Fruit fly (Drosophila melanogaster): Measurements from ENCODE around the gene fry.

The fry gene

dm6 chr3L:9675528-9675963 is 3.4 kb downstream of the fry start:
- TF ChIP-seq ttk (optimal IDR thresholded peaks at IDR 0.05), result no peak
- no peak for TF ChIP-seq Sin3A (optimal IDR thresholded peaks at IDR 0.05)
- no peak for TF ChIP-seq psq (optimal IDR thresholded peaks at IDR 0.05)
- no peak for TF ChIP-seq Myc (optimal IDR thresholded peaks at IDR 0.05)
- no peak for TF ChIP-seq h (optimal IDR thresholded peaks at IDR 0.05)
- TF ChIP-seq insv (optimal IDR thresholded peaks at IDR 0.05), result no peak

dm6 chr3L:9674300-9674699 is 4.6 kb downstream of the fry start:
- TF ChIP-seq psq (optimal IDR thresholded peaks at IDR 0.05) (no peak), h (optimal IDR thresholded peaks at IDR 0.05) (no peak), Sin3A (optimal IDR thresholded peaks at IDR 0.05) (no peak), Myc (optimal IDR thresholded peaks at IDR 0.05) (no peak), ttk (optimal IDR thresholded peaks at IDR 0.05) (no peak), insv (optimal IDR thresholded peaks at IDR 0.05) (no peak)

- no peak for TF ChIP-seq psq (optimal IDR thresholded peaks at IDR 0.05)
- no peak for TF ChIP-seq Myc (optimal IDR thresholded peaks at IDR 0.05)
- TF ChIP-seq insv (optimal IDR thresholded peaks at IDR 0.05), result no peak
- no peak for TF ChIP-seq ttk (optimal IDR thresholded peaks at IDR 0.05)
- TF ChIP-seq Sin3A (optimal IDR thresholded peaks at IDR 0.05), result no peak
- TF ChIP-seq h (optimal IDR thresholded peaks at IDR 0.05), result no peak
Observed at dm6 chr3L:9671372-9671771, 7.5 kb downstream of the fry start.

- TF ChIP-seq Sin3A (optimal IDR thresholded peaks at IDR 0.05) (no peak), Myc (optimal IDR thresholded peaks at IDR 0.05) (no peak), ttk (optimal IDR thresholded peaks at IDR 0.05) (no peak), psq (optimal IDR thresholded peaks at IDR 0.05) (no peak), insv (optimal IDR thresholded peaks at IDR 0.05) (no peak), h (optimal IDR thresholded peaks at IDR 0.05) (no peak)
Observed at dm6 chr3L:9643762-9644161, 35.1 kb downstream of the fry start, which contains the start of gene CNMaR. Gene CNMaR, plus strand, starts transcription at chr3L:9644109.

DNA sequence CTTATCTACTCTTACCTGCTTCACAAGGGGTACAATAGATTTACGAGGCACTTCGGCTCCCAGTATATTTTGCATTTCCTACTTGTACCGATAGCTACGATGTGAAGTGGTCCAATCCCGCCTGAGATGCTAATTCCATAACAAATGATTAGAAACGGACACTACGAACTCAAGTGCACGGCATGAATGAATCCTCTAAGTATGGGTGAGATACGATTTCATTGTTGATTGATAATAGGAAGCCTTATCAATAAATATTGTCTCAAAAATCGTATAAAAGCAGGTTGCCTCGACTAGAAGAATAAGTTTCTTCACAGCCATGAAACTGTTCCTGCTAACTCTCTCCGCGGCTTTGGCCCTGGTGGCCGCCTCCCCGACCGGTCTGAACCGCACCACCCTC is 38.2 kb downstream of the fry start, which contains the start of gene CG18180:
CG18180 (plus strand) TSS at position 301 of the 400 bp plus-strand sequence.
- TF ChIP-seq insv (optimal IDR thresholded peaks at IDR 0.05) (no peak), h (optimal IDR thresholded peaks at IDR 0.05) (no peak), psq (optimal IDR thresholded peaks at IDR 0.05) (no peak), Myc (optimal IDR thresholded peaks at IDR 0.05) (no peak), Sin3A (optimal IDR thresholded peaks at IDR 0.05) (no peak), ttk (optimal IDR thresholded peaks at IDR 0.05) (no peak)

- no peak for TF ChIP-seq Myc (optimal IDR thresholded peaks at IDR 0.05)
- TF ChIP-seq psq (optimal IDR thresholded peaks at IDR 0.05), result no peak
- no peak for TF ChIP-seq Sin3A (optimal IDR thresholded peaks at IDR 0.05)
- no peak for TF ChIP-seq ttk (optimal IDR thresholded peaks at IDR 0.05)
- TF ChIP-seq insv (optimal IDR thresholded peaks at IDR 0.05), result no peak
- no peak for TF ChIP-seq h (optimal IDR thresholded peaks at IDR 0.05)
Observed at dm6 chr3L:9638971-9639370, 39.9 kb downstream of the fry start, which contains the start of gene CG18179. Gene CG18179, plus strand, starts transcription at chr3L:9639271.

DNA sequence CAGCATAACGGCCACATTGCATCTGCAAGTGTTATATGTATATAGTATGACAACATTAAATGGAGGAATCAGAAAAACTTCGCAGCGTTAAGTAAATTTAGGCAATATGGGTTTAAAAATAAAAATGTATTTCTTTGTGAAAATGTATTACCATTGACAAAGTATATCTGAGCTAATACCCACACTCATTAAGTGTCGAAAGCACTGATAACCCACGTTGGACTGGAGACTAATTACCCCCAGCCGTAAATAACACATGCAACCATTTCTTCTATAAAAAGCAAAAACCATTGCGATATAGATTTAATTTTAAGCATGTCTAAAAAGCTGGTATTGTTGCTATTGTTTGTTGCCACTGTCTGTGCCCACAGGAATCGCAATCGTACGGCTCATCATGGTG is 41.1 kb downstream of the fry start, which contains the start of gene CG8329:
CG8329 (plus strand) TSS at position 301 of the 400 bp plus-strand sequence.
- TF ChIP-seq Myc (optimal IDR thresholded peaks at IDR 0.05) (no peak), Sin3A (optimal IDR thresholded peaks at IDR 0.05) (no peak), h (optimal IDR thresholded peaks at IDR 0.05) (no peak), ttk (optimal IDR thresholded peaks at IDR 0.05) (no peak), psq (optimal IDR thresholded peaks at IDR 0.05) (no peak), insv (optimal IDR thresholded peaks at IDR 0.05) (no peak)

- TF ChIP-seq ttk (optimal IDR thresholded peaks at IDR 0.05) (no peak), insv (optimal IDR thresholded peaks at IDR 0.05) (no peak), Myc (optimal IDR thresholded peaks at IDR 0.05) (no peak), psq (optimal IDR thresholded peaks at IDR 0.05) (no peak), Sin3A (optimal IDR thresholded peaks at IDR 0.05) (no peak), h (optimal IDR thresholded peaks at IDR 0.05) (no peak)
Observed at dm6 chr3L:9629910-9630309, 49.0 kb downstream of the fry start.

- TF ChIP-seq Myc (optimal IDR thresholded peaks at IDR 0.05), result no peak
- TF ChIP-seq ttk (optimal IDR thresholded peaks at IDR 0.05), result no peak
- no peak for TF ChIP-seq insv (optimal IDR thresholded peaks at IDR 0.05)
- no peak for TF ChIP-seq psq (optimal IDR thresholded peaks at IDR 0.05)
- TF ChIP-seq h (optimal IDR thresholded peaks at IDR 0.05), result no peak
- TF ChIP-seq Sin3A (optimal IDR thresholded peaks at IDR 0.05), result no peak
Observed at dm6 chr3L:9629093-9629492, 49.8 kb downstream of the fry start, which contains the start of gene Or67b. Gene Or67b, minus strand, starts transcription at chr3L:9629193.

dm6 chr3L:9628376-9628775 is 50.5 kb downstream of the fry start, which contains the start of gene Cyp40:
Gene Cyp40, plus strand, starts transcription at chr3L:9628676.
- no peak for TF ChIP-seq h (optimal IDR thresholded peaks at IDR 0.05)
- TF ChIP-seq ttk (optimal IDR thresholded peaks at IDR 0.05), result no peak
- TF ChIP-seq psq (optimal IDR thresholded peaks at IDR 0.05), result no peak
- TF ChIP-seq Sin3A (optimal IDR thresholded peaks at IDR 0.05), result no peak
- no peak for TF ChIP-seq insv (optimal IDR thresholded peaks at IDR 0.05)
- no peak for TF ChIP-seq Myc (optimal IDR thresholded peaks at IDR 0.05)

- TF ChIP-seq psq (optimal IDR thresholded peaks at IDR 0.05) (no peak), Sin3A (optimal IDR thresholded peaks at IDR 0.05) (no peak), insv (optimal IDR thresholded peaks at IDR 0.05) (no peak), ttk (optimal IDR thresholded peaks at IDR 0.05) (no peak), Myc (optimal IDR thresholded peaks at IDR 0.05) (no peak), h (optimal IDR thresholded peaks at IDR 0.05) (no peak)
Observed at dm6 chr3L:9624014-9624413, 54.9 kb downstream of the fry start, which contains the start of gene CG3335. Gene CG3335, plus strand, starts transcription at chr3L:9624237.

DNA sequence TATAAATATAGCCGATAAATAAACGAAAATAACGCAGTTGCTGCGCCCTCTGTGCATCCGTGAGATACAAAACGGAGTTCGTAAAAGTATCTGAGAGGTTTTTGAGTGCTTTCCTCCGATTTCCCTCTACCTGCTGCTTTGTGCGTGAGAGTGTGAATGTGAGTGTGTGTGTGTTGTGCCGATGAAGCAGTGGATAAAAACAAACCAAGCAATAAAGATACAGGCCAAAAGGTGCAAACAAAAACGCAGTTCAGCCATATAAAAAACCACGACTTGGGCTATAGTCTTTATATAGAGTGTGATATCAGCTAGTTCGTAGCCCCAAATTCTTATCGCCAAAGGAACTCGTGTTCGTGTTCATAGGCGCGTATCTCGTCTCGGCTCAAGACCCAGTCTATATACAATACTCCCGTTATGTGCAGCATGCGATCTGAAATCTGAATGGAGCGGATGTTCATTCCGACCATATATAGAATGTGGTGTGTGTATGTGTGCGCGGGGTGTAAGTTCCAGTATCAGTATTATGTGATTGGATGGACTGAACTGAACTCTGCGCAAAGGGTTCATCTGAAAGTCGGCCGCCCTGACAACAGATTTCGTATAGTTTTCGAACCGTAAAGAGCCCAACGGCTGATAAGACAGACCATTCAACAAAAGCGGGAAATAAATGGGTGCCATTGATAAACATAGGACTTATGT is 63.3 kb downstream of the fry start:
- TF ChIP-seq psq (optimal IDR thresholded peaks at IDR 0.05) (no peak), Myc (optimal IDR thresholded peaks at IDR 0.05) (no peak), Sin3A (optimal IDR thresholded peaks at IDR 0.05) (no peak), ttk (optimal IDR thresholded peaks at IDR 0.05) (no peak), insv (optimal IDR thresholded peaks at IDR 0.05) (no peak), h (optimal IDR thresholded peaks at IDR 0.05) (no peak)

Data from Kc167 (cell line).